Fruit fly (Drosophila melanogaster) whole organism, prepupa: ENCODE measurements around the gene Alg9.

Experiments used
- Blimp-1 ChIP-seq: fragments of 200-800 bp; sonication (Bioruptor generic); optimal IDR thresholded peaks from 3 replicates; lab custom pipeline; 2017; ENCODE audit warnings: missing biosample characterization, missing genetic modification characterization, mild to moderate bottlenecking, moderate library complexity, missing genetic modification reagents
- CG10631 ChIP-seq: fragments of 200-800 bp; sonication (Bioruptor generic); optimal IDR thresholded peaks from 2 replicates; lab custom pipeline; 2016; ENCODE audit warnings: missing biosample characterization, missing genetic modification characterization
- CG11294 ChIP-seq: fragments of 200-800 bp; sonication (Bioruptor generic); IDR thresholded peaks from 2 replicates; pipeline ENCODE4 v1.3.6; 2022; ENCODE audit warnings: missing biosample characterization, missing genetic modification characterization
- CG11762 ChIP-seq: fragments of 200-800 bp; sonication (Bioruptor generic); optimal IDR thresholded peaks from 3 replicates; lab custom pipeline; 2016; ENCODE audit warnings: missing biosample characterization, missing genetic modification characterization; ENCODE audit not compliant: insufficient read depth
- CG11902 ChIP-seq: fragments of 200-800 bp; sonication (Bioruptor generic); optimal IDR thresholded peaks from 3 replicates; lab custom pipeline; 2016; ENCODE audit warnings: missing biosample characterization, missing genetic modification characterization
- CG15336 ChIP-seq: fragments of 200-800 bp; sonication (Bioruptor generic); IDR thresholded peaks from 2 replicates; pipeline ENCODE4 v1.3.6; 2022; ENCODE audit warnings: missing biosample characterization, missing genetic modification characterization
- CG1621 ChIP-seq: fragments of 200-800 bp; sonication (Bioruptor generic); optimal IDR thresholded peaks from 3 replicates; lab custom pipeline; 2018; ENCODE audit warnings: missing biosample characterization, mild to moderate bottlenecking, missing genetic modification characterization
- CG3032 ChIP-seq: fragments of 200-800 bp; optimal IDR thresholded peaks from 2 replicates; lab custom pipeline; 2019; ENCODE audit warnings: missing biosample characterization, mild to moderate bottlenecking, missing genetic modification characterization, moderate library complexity
- CG31627 ChIP-seq: fragments of 200-800 bp; sonication (Bioruptor generic); optimal IDR thresholded peaks from 3 replicates; lab custom pipeline; 2016; ENCODE audit warnings: missing biosample characterization, missing genetic modification characterization
- CG32006 ChIP-seq: fragments of 200-800 bp; sonication (Bioruptor generic); optimal IDR thresholded peaks from 3 replicates; lab custom pipeline; 2017; ENCODE audit warnings: missing biosample characterization, mild to moderate bottlenecking, missing genetic modification characterization
- CG3919 ChIP-seq: fragments of 200-800 bp; sonication (Bioruptor generic); optimal IDR thresholded peaks from 3 replicates; lab custom pipeline; 2016; ENCODE audit warnings: missing biosample characterization, missing genetic modification characterization
- CG4318 ChIP-seq: fragments of 200-800 bp; sonication (Bioruptor generic); optimal IDR thresholded peaks from 3 replicates; lab custom pipeline; 2017; ENCODE audit warnings: missing biosample characterization, mild to moderate bottlenecking, missing genetic modification characterization
- CG6163 ChIP-seq: fragments of 200-800 bp; sonication (Bioruptor generic); IDR thresholded peaks from 3 replicates; pipeline ENCODE4 v1.3.6; 2022; ENCODE audit warnings: missing biosample characterization, missing genetic modification characterization
- CG6276 ChIP-seq: fragments of 200-800 bp; sonication (Bioruptor generic); optimal IDR thresholded peaks from 2 replicates; lab custom pipeline; 2017; ENCODE audit warnings: missing biosample characterization, mild to moderate bottlenecking, missing genetic modification characterization
- CG6792 ChIP-seq: fragments of 200-800 bp; sonication (Bioruptor generic); optimal IDR thresholded peaks from 3 replicates; lab custom pipeline; 2016; ENCODE audit warnings: missing biosample characterization, missing genetic modification characterization
- CG6854 ChIP-seq: fragments of 200-800 bp; sonication (Bioruptor generic); optimal IDR thresholded peaks from 2 replicates; lab custom pipeline; 2017; ENCODE audit warnings: missing biosample characterization, mild to moderate bottlenecking, missing genetic modification characterization
- CG7368 ChIP-seq: fragments of 200-800 bp; sonication (Bioruptor generic); optimal IDR thresholded peaks from 3 replicates; lab custom pipeline; 2016; ENCODE audit warnings: missing biosample characterization, missing genetic modification characterization
- CG8119 ChIP-seq: fragments of 200-800 bp; sonication (Bioruptor generic); IDR thresholded peaks from 3 replicates; pipeline ENCODE4 v1.3.6; 2022; ENCODE audit warnings: missing biosample characterization, missing genetic modification characterization
- CG9139 ChIP-seq: fragments of 200-800 bp; sonication (Bioruptor generic); optimal IDR thresholded peaks from 3 replicates; lab custom pipeline; 2017; ENCODE audit warnings: missing biosample characterization, mild to moderate bottlenecking, missing genetic modification characterization
- Eip78C ChIP-seq: fragments of 200-800 bp; sonication (Bioruptor generic); peaks from one replicate; lab custom pipeline; 2016; ENCODE audit warnings: missing biosample characterization, missing genetic modification characterization
- Eip93F ChIP-seq: fragments of 200-800 bp; sonication (Bioruptor generic); optimal IDR thresholded peaks from 2 replicates; lab custom pipeline; 2016; ENCODE audit warnings: missing biosample characterization, mild to moderate bottlenecking, missing genetic modification characterization
- Ets96B ChIP-seq: fragments of 200-800 bp; optimal IDR thresholded peaks from 2 replicates; lab custom pipeline; 2019; ENCODE audit warnings: missing biosample characterization, mild to moderate bottlenecking, missing genetic modification characterization, moderate library complexity
- Gug ChIP-seq: fragments of 200-800 bp; sonication (Bioruptor generic); IDR thresholded peaks from 2 replicates; pipeline ENCODE4 v1.3.6; 2022; ENCODE audit warnings: missing biosample characterization, missing genetic modification characterization
- Hr38 ChIP-seq: sonication (Bioruptor generic); optimal IDR thresholded peaks from 2 replicates; lab custom pipeline; 2016; ENCODE audit warnings: missing biosample characterization, missing genetic modification characterization
- Hr39 ChIP-seq: fragments of 200-800 bp; sonication (Bioruptor generic); optimal IDR thresholded peaks from 2 replicates; lab custom pipeline; 2016; ENCODE audit warnings: missing biosample characterization, missing genetic modification characterization
- Hr4 ChIP-seq: fragments of 200-800 bp; sonication (Bioruptor generic); optimal IDR thresholded peaks from 3 replicates; lab custom pipeline; 2016; ENCODE audit warnings: missing biosample characterization, missing genetic modification characterization
- Lpt ChIP-seq: fragments of 200-800 bp; sonication (Bioruptor generic); optimal IDR thresholded peaks from 3 replicates; lab custom pipeline; 2016; ENCODE audit warnings: missing biosample characterization, missing genetic modification characterization
- Met ChIP-seq: fragments of 200-800 bp; sonication (Bioruptor generic); optimal IDR thresholded peaks from 3 replicates; lab custom pipeline; 2016; ENCODE audit warnings: missing biosample characterization, missing genetic modification characterization
- OdsH ChIP-seq: fragments of 200-800 bp; sonication (Bioruptor generic); optimal IDR thresholded peaks from 3 replicates; lab custom pipeline; 2016; ENCODE audit warnings: missing biosample characterization, missing genetic modification characterization
- Sox102F ChIP-seq: fragments of 200-800 bp; sonication (Bioruptor generic); optimal IDR thresholded peaks from 2 replicates; lab custom pipeline; 2016; ENCODE audit warnings: missing biosample characterization, mild to moderate bottlenecking, missing genetic modification characterization
- Sox14 ChIP-seq: fragments of 200-800 bp; sonication (Bioruptor generic); optimal IDR thresholded peaks from 3 replicates; lab custom pipeline; 2016; ENCODE audit warnings: missing biosample characterization, missing genetic modification characterization
- Sox15 ChIP-seq: fragments of 200-800 bp; sonication (Bioruptor generic); optimal IDR thresholded peaks from 3 replicates; lab custom pipeline; 2016; ENCODE audit warnings: missing biosample characterization, missing genetic modification characterization
- achi ChIP-seq: fragments of 200-800 bp; sonication (Bioruptor generic); optimal IDR thresholded peaks from 3 replicates; lab custom pipeline; 2016; ENCODE audit warnings: missing biosample characterization, missing genetic modification characterization
- acj6 ChIP-seq: fragments of 200-800 bp; sonication (Bioruptor generic); optimal IDR thresholded peaks from 3 replicates; lab custom pipeline; 2016; ENCODE audit warnings: missing biosample characterization, missing genetic modification characterization
- cyc ChIP-seq: fragments of 200-800 bp; sonication (Bioruptor generic); optimal IDR thresholded peaks from 3 replicates; lab custom pipeline; 2016; ENCODE audit warnings: missing biosample characterization, missing genetic modification characterization
- dsx ChIP-seq: fragments of 200-800 bp; optimal IDR thresholded peaks from 3 replicates; lab custom pipeline; 2019; ENCODE audit warnings: missing biosample characterization, mild to moderate bottlenecking, missing genetic modification characterization, moderate library complexity; ENCODE audit not compliant: poor library complexity, severe bottlenecking
- esn ChIP-seq: fragments of 200-800 bp; sonication (Bioruptor generic); optimal IDR thresholded peaks from 2 replicates; lab custom pipeline; 2016; ENCODE audit warnings: missing biosample characterization, mild to moderate bottlenecking, missing genetic modification characterization, moderate library complexity
- fd59A ChIP-seq: fragments of 200-800 bp; sonication (Bioruptor generic); optimal IDR thresholded peaks from 2 replicates; lab custom pipeline; 2017; ENCODE audit warnings: missing biosample characterization, mild to moderate bottlenecking, missing genetic modification characterization, missing genetic modification reagents
- fd85E ChIP-seq: fragments of 200-800 bp; sonication (Bioruptor generic); optimal IDR thresholded peaks from 3 replicates; lab custom pipeline; 2016; ENCODE audit warnings: missing biosample characterization, missing genetic modification characterization
- fkh ChIP-seq: fragments of 200-800 bp; sonication (Bioruptor generic); optimal IDR thresholded peaks from 3 replicates; lab custom pipeline; 2017; ENCODE audit warnings: missing biosample characterization, mild to moderate bottlenecking, missing genetic modification characterization, moderate library complexity
- net ChIP-seq: fragments of 200-800 bp; sonication (Bioruptor generic); optimal IDR thresholded peaks from 3 replicates; lab custom pipeline; 2016; ENCODE audit warnings: missing biosample characterization, missing genetic modification characterization
- pdm3 ChIP-seq: fragments of 200-800 bp; sonication (Bioruptor generic); optimal IDR thresholded peaks from 3 replicates; lab custom pipeline; 2016; ENCODE audit warnings: missing biosample characterization, missing genetic modification characterization
- salr ChIP-seq, 2 experiments: fragments of 200-800 bp; sonication (Bioruptor generic); optimal IDR thresholded peaks; 3 replicates each; lab custom pipeline; 2016 to 2018; ENCODE audit warnings: missing biosample characterization in 2 of 2, missing genetic modification characterization in 2 of 2, mild to moderate bottlenecking in 1 of 2
- spab ChIP-seq: fragments of 200-800 bp; sonication (Bioruptor generic); optimal IDR thresholded peaks from 2 replicates; lab custom pipeline; 2017; ENCODE audit warnings: missing biosample characterization, mild to moderate bottlenecking, missing genetic modification characterization, missing genetic modification reagents
- ss ChIP-seq, 2 experiments: fragments of 200-800 bp; sonication (Bioruptor generic); optimal IDR thresholded peaks; 2 replicates in 1 of 2; 3 replicates in 1 of 2; lab custom pipeline; 2017 to 2018; ENCODE audit warnings: mild to moderate bottlenecking in 2 of 2, missing biosample characterization in 2 of 2, missing genetic modification characterization in 2 of 2, moderate library complexity in 1 of 2
- svp ChIP-seq: fragments of 200-800 bp; sonication (Bioruptor generic); peaks from one replicate; lab custom pipeline; 2016; ENCODE audit warnings: missing biosample characterization, missing genetic modification characterization
- topi ChIP-seq: fragments of 200-800 bp; sonication (Bioruptor generic); optimal IDR thresholded peaks from 3 replicates; lab custom pipeline; 2016; ENCODE audit warnings: missing biosample characterization, missing genetic modification characterization

Alg9 gene

DNA sequence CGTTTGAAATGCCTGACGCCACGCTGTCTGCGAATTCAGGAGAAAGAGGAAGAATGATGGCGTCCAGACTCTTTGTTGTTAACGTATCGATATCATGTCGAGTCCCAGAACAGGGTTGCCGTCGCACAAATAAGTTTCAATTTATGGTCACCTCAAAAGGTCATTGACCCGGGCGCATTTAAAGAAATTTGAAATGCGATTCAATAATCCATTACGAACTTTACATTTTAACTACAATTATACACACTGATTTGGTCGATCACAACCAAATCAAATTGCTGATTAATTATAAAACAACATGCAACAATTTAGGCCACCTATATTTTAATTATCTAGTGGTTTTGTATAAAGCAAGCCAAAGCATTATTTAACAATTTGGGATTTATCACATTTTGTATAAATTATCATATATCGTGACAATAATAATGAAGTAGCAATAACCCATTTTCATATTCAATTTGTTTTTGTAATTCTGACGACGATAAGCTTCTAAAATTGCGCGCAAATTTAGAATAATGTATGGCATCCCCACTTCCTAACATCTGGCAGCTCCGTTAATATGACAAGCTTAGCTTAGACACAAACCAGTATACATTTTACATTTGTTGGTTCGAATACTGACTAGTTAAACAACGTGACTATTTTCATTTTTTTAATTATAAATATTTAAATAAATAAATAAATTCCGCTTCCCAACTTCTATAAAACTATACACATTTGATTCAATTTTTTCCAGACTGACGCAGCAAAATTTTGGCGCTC lies 23.8 kb downstream of the Alg9 start, which contains the start of gene bam:
TSS of gene bam (minus strand) at position 58 of the 762 bp plus-strand sequence.
- peak; percentile 11 for TF ChIP-seq fkh
- no peak for TF ChIP-seq salr (GFP tag; optimal IDR thresholded peaks at IDR 0.05; lab: Kevin White, UChicago)
- no peak for TF ChIP-seq cyc (GFP tag; lab: Kevin White, UChicago)
- peak; percentile 75 for TF ChIP-seq svp (GFP tag; lab: Kevin White, UChicago)
- no peak for TF ChIP-seq Sox102F (GFP tag; lab: Kevin White, UChicago)
- no peak for TF ChIP-seq Hr39
- no peak for TF ChIP-seq CG10631
- no peak for TF ChIP-seq Blimp-1 (GFP tag; lab: Kevin White, UChicago)

DNA sequence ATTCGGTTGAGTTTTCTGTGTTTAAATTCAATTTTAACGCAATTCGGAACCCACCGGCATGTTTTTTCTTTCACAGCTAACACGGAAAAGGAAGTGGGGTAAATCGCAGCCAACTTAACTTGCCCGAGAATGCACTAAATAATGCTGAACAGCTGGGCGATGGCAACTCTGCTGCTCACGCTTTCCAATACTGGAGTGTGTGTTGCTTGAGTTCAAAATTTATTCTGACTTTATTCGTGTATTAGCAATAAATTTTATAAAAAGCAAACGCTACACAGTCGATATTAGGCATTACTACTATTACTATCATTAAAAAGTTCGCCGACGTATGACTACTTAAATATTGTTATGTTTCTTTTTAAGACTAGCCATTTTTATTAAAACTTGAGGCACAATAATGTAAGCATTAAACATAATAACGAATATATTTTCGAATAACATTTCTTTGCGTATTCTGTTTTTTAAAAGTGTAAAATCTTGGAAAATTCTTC lies 26.0 kb downstream of the Alg9 start, which contains the start of the genes RpS27 and Nup37:
TSS of gene RpS27 (minus strand) at position 136 of the 491 bp plus-strand sequence.
TSS of gene Nup37 (plus strand) at position 280 of the 491 bp plus-strand sequence.
- TF ChIP-seq CG6854 (peak; percentile 98), Eip93F (GFP tag; lab: Kevin White, UChicago) (no peak), Eip78C (peak; percentile 97), acj6 (peak; percentile 92), CG6792 (GFP tag; lab: Kevin White, UChicago) (peak; percentile 91), CG10631 (peak; percentile 88), dsx (GFP tag; lab: Kevin White, UChicago) (peak; percentile 74), CG32006 (peak; percentile 75), ss (GFP tag; optimal IDR thresholded peaks at IDR 0.05; lab: Kevin White, UChicago) (peak; percentile 85 to 93), CG11294 (GFP tag; lab: Robert Waterston, UW) (peak; percentile 77), salr (GFP tag; optimal IDR thresholded peaks at IDR 0.05; lab: Kevin White, UChicago) (peak in 1 of 2 experiments; percentile 98), CG3032 (peak; percentile 88), Hr39 (peak; percentile 97), Lpt (no peak), CG15336 (GFP tag; lab: Robert Waterston, UW) (0 out of 2 replicates have a peak, but pooled peaks have one; percentile 24), Sox14 (peak; percentile 91), achi (GFP tag; lab: Kevin White, UChicago) (peak; percentile 93), svp (GFP tag; lab: Kevin White, UChicago) (no peak), CG6276 (GFP tag; lab: Kevin White, UChicago) (no peak), CG31627 (peak; percentile 97), CG4318 (GFP tag; lab: Kevin White, UChicago) (no peak), Hr38 (GFP tag; lab: Kevin White, UChicago) (no peak), Sox15 (GFP tag; lab: Kevin White, UChicago) (peak; percentile 92), CG3919 (GFP tag; lab: Kevin White, UChicago) (peak; percentile 98), fd59A (GFP tag; lab: Kevin White, UChicago) (peak; percentile 90), CG11902 (GFP tag; lab: Kevin White, UChicago) (peak; percentile 93), topi (GFP tag; lab: Kevin White, UChicago) (peak; percentile 95), fd85E (GFP tag; lab: Kevin White, UChicago) (peak; percentile 89), net (GFP tag; lab: Kevin White, UChicago) (peak; percentile 96), CG11762 (peak; percentile 88), CG9139 (GFP tag; lab: Kevin White, UChicago) (peak; percentile 94), CG6163 (GFP tag; lab: Robert Waterston, UW) (peak; percentile 96), esn (GFP tag; lab: Kevin White, UChicago) (peak; percentile 98), CG7368 (GFP tag; lab: Kevin White, UChicago) (peak; percentile 96), CG1621 (tag; lab: Kevin White, UChicago) (peak; percentile 90), pdm3 (GFP tag; lab: Kevin White, UChicago) (peak; percentile 94), spab (GFP tag; lab: Kevin White, UChicago) (peak; percentile 76), Hr4 (GFP tag; lab: Kevin White, UChicago) (no peak), Blimp-1 (GFP tag; lab: Kevin White, UChicago) (peak; percentile 90), Ets96B (tag; lab: Kevin White, UChicago) (peak; percentile 70), Gug (GFP tag; lab: Robert Waterston, UW) (peak; percentile 77), OdsH (peak; percentile 92), CG8119 (GFP tag; lab: Robert Waterston, UW) (peak; percentile 57; the same call in 2 of the 3 replicates), Met (GFP tag; lab: Kevin White, UChicago) (peak; percentile 96)
